Fruit fly (Drosophila melanogaster) whole organism, wandering third instar larva: ENCODE data around the gene cact.

Experiments
- psq ChIP-seq: fragments of 200-800 bp; sonication (Bioruptor generic); optimal IDR thresholded peaks from 3 replicates; lab custom pipeline; 2017; ENCODE audit warnings: missing biosample characterization, mild to moderate bottlenecking, missing genetic modification characterization, moderate library complexity
- rgr ChIP-seq: fragments of 200-800 bp; sonication (Bioruptor generic); optimal IDR thresholded peaks from 3 replicates; lab custom pipeline; 2016; ENCODE audit warnings: missing biosample characterization, mild to moderate bottlenecking, missing genetic modification characterization

- TF ChIP-seq psq (GFP tag; lab: Kevin White, UChicago) = no peak
- TF ChIP-seq rgr (GFP tag; lab: Kevin White, UChicago) = no peak
Observed at dm6 chr2L:16315844-16316243, 10.2 kb downstream of the cact start.
